Fruit fly (Drosophila melanogaster): ENCODE results near the gene E2f1.

- TF ChIP-seq psq (optimal IDR thresholded peaks at IDR 0.05) (no peak), Myc (optimal IDR thresholded peaks at IDR 0.05) (no peak), h (optimal IDR thresholded peaks at IDR 0.05) (no peak), insv (optimal IDR thresholded peaks at IDR 0.05) (no peak), Sin3A (optimal IDR thresholded peaks at IDR 0.05) (no peak), ttk (optimal IDR thresholded peaks at IDR 0.05) (no peak)
Measured at dm6 chr3R:21650506-21650905, 10.2 kb downstream of the E2f1 start.
